Worm (Caenorhabditis elegans): ENCODE measurements around the gene fbxa-77.

DNA sequence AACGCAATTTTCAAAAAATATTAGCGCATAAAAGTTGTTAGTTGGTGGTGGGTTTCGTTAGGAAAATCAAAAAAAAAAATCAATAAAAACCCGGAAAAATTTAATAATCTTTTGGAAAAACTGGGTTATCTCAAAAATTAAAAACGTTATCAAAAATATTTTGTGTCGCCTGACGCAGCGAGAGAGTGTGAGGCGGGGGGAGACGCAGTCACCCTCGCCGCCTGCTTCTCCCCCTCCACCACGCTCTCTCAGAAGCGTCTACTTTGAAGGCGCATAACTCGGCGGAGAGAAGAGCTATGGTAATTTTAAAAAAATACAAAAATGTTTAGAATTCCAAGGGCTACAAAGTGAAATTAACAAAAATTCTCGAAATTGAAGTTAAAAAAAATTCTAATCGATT, 24.2 kb upstream of the fbxa-77 start:
- TF ChIP-seq unc-62 (GFP tag; optimal IDR thresholded peaks at IDR 0.05) (no peak), nhr-12 (tag; optimal IDR thresholded peaks at IDR 0.05) (no peak), zag-1 (tag; optimal IDR thresholded peaks at IDR 0.05) (no peak), elt-3 (tag; optimal IDR thresholded peaks at IDR 0.05) (no peak), ceh-28 (tag; optimal IDR thresholded peaks at IDR 0.05) (no peak), snpc-4 (tag; optimal IDR thresholded peaks at IDR 0.05) (no peak), skn-1 (tag; optimal IDR thresholded peaks at IDR 0.05) (no peak), daf-12 (tag; optimal IDR thresholded peaks at IDR 0.05) (no peak), ceh-16 (tag; optimal IDR thresholded peaks at IDR 0.05) (no peak)

All from whole organism, L3 larva.